Worm (Caenorhabditis elegans) whole organism, midembryonic: ENCODE measurements around the gene Y62H9A.2.

Experiments used
- flt-1 ChIP-seq: fragments of 200-800 bp; sonication (Bioruptor generic); IDR thresholded peaks from 2 replicates; pipeline ENCODE4 v1.3.6; 2022; ENCODE audit warnings: missing genetic modification characterization, missing compliant biosample characterization
- klf-2 ChIP-seq: fragments of 200-800 bp; sonication (Bioruptor generic); conservative IDR thresholded peaks from 2 replicates; pipeline ENCODE4 v1.3.6; 2022; ENCODE audit warnings: missing genetic modification reagents, missing genetic modification characterization, missing compliant biosample characterization
- ref-1 ChIP-seq: fragments of 200-800 bp; sonication (Bioruptor generic); conservative IDR thresholded peaks from 2 replicates; pipeline ENCODE4 v1.3.6; 2022; ENCODE audit warnings: missing genetic modification reagents, missing genetic modification characterization, missing compliant biosample characterization
- tab-1 ChIP-seq: fragments of 200-800 bp; sonication (Bioruptor generic); IDR thresholded peaks from 2 replicates; pipeline ENCODE4 v1.3.6; 2022; ENCODE audit warnings: missing genetic modification characterization, missing compliant biosample characterization
- ztf-29 ChIP-seq: fragments of 200-800 bp; sonication (Bioruptor generic); IDR thresholded peaks from 2 replicates; pipeline ENCODE4 v1.3.6; 2022; ENCODE audit warnings: missing genetic modification reagents, missing genetic modification characterization, missing compliant biosample characterization

ce11 chrX:11852494-11852893 lies 25.5 kb downstream of the Y62H9A.2 start, which contains the start of gene xtr-1:
- TF ChIP-seq tab-1 (GFP tag; lab: Robert Waterston, UW) (no peak), ref-1 (GFP tag; lab: Robert Waterston, UW) (no peak), flt-1 (GFP tag; lab: Robert Waterston, UW) (no peak), ztf-29 (GFP tag; lab: Robert Waterston, UW) (no peak), klf-2 (GFP tag; lab: Robert Waterston, UW) (no peak)
